Worm (Caenorhabditis elegans) whole organism, early embryonic: ENCODE results near the gene his-64.
"Not testable (repeated sequence)": the region's sequence is repeated elsewhere in the genome, so short reads cannot be mapped to it uniquely, and the experiment has no call there.

Source experiments
- B0310.2 ChIP-seq: sonication (generic microtip); optimal IDR thresholded peaks from 2 replicates; lab custom pipeline; 2016; ENCODE audit warnings: mild to moderate bottlenecking, missing genetic modification characterization, missing compliant biosample characterization
- F13C5.2 ChIP-seq: sonication (generic microtip); optimal IDR thresholded peaks from 2 replicates; lab custom pipeline; 2017; ENCODE audit warnings: mild to moderate bottlenecking, missing genetic modification characterization, inconsistent platforms, missing compliant biosample characterization
- aly-1 ChIP-seq: sonication (generic microtip); optimal IDR thresholded peaks from 2 replicates; lab custom pipeline; 2016; ENCODE audit warnings: missing genetic modification characterization, missing compliant biosample characterization
- ama-1 ChIP-seq: fragments of 150-350 bp; optimal IDR thresholded peaks from 2 replicates; lab custom pipeline; 2014
- ceh-13 ChIP-seq: fragments of 200-800 bp; sonication (Bioruptor generic); optimal IDR thresholded peaks from 2 replicates; lab custom pipeline; 2018; ENCODE audit warnings: mild to moderate bottlenecking, missing genetic modification characterization, missing compliant biosample characterization
- ceh-36 ChIP-seq: sonication (generic microtip); optimal IDR thresholded peaks from 2 replicates; lab custom pipeline; 2016; ENCODE audit warnings: missing genetic modification characterization, inconsistent platforms, missing compliant biosample characterization
- ets-7 ChIP-seq: sonication (generic microtip); optimal IDR thresholded peaks from 2 replicates; lab custom pipeline; 2016; ENCODE audit warnings: missing genotype, missing genetic modification characterization, missing compliant biosample characterization
- flt-1 ChIP-seq: fragments of 200-800 bp; sonication (Bioruptor generic); IDR thresholded peaks from 2 replicates; pipeline ENCODE4 v1.3.6; 2022; ENCODE audit warnings: missing genetic modification characterization, missing compliant biosample characterization
- hmbx-1 ChIP-seq: sonication (generic microtip); optimal IDR thresholded peaks from 2 replicates; lab custom pipeline; 2016; ENCODE audit warnings: mild to moderate bottlenecking, missing genetic modification characterization, missing compliant biosample characterization
- hmg-4 ChIP-seq: fragments of 200-800 bp; sonication (Bioruptor generic); optimal IDR thresholded peaks from 2 replicates; lab custom pipeline; 2018; ENCODE audit warnings: mild to moderate bottlenecking, missing genetic modification characterization, missing compliant biosample characterization
- hnd-1 ChIP-seq: sonication (generic microtip); optimal IDR thresholded peaks from 2 replicates; lab custom pipeline; 2016; ENCODE audit warnings: missing genetic modification characterization, missing compliant biosample characterization
- pes-1 ChIP-seq: fragments of 200-800 bp; sonication (Bioruptor generic); IDR thresholded peaks from 2 replicates; pipeline ENCODE4 v1.3.6; 2022; ENCODE audit warnings: missing genetic modification reagents, missing genetic modification characterization, missing compliant biosample characterization
- scrt-1 ChIP-seq: fragments of 200-800 bp; sonication (Bioruptor generic); IDR thresholded peaks from 2 replicates; pipeline ENCODE4 v1.3.6; 2022; ENCODE audit warnings: missing genetic modification characterization, missing compliant biosample characterization
- sea-1 ChIP-seq: fragments of 200-800 bp; sonication (Bioruptor generic); conservative IDR thresholded peaks from 2 replicates; pipeline ENCODE4 v1.3.6; 2022; ENCODE audit warnings: missing genetic modification characterization, missing compliant biosample characterization
- tbx-11 ChIP-seq: fragments of 200-800 bp; sonication (Bioruptor generic); IDR thresholded peaks from 2 replicates; pipeline ENCODE4 v1.3.6; 2022; ENCODE audit warnings: missing genetic modification characterization, missing compliant biosample characterization
- tbx-37 ChIP-seq: fragments of 200-800 bp; sonication (Bioruptor generic); conservative IDR thresholded peaks from 2 replicates; pipeline ENCODE4 v1.3.6; 2022; ENCODE audit warnings: missing genetic modification reagents, missing genetic modification characterization, missing compliant biosample characterization
- tra-4 ChIP-seq: sonication (generic microtip); optimal IDR thresholded peaks from 2 replicates; lab custom pipeline; 2017; ENCODE audit warnings: missing genetic modification characterization, missing compliant biosample characterization

Gene his-64

ce11 chrIV:11372366-11372997 lies 34.4 kb upstream of the his-64 start, which contains the start of gene cbd-1:
TSS of gene cbd-1 (plus strand) at chrIV:11372991.
- TF ChIP-seq B0310.2 (tag; lab: Kevin White, UChicago), result no peak
- no peak for TF ChIP-seq tra-4 (tag; lab: Kevin White, UChicago)
- TF ChIP-seq sea-1 (GFP tag; lab: Robert Waterston, UW), result no peak
- TF ChIP-seq ets-7 (tag; lab: Kevin White, UChicago), result no peak
- TF ChIP-seq ceh-13 (GFP tag; lab: Kevin White, UChicago), result no peak
- no peak for TF ChIP-seq hnd-1 (tag; lab: Kevin White, UChicago)
- TF ChIP-seq tbx-11 (GFP tag; lab: Robert Waterston, UW), result no peak
- no peak for TF ChIP-seq ceh-36 (tag; lab: Kevin White, UChicago)

- TF ChIP-seq B0310.2 (tag; lab: Kevin White, UChicago) (no peak), aly-1 (no peak), tra-4 (tag; lab: Kevin White, UChicago) (no peak), tbx-11 (GFP tag; lab: Robert Waterston, UW) (no peak), ets-7 (tag; lab: Kevin White, UChicago) (no peak), sea-1 (GFP tag; lab: Robert Waterston, UW) (no peak), ceh-36 (tag; lab: Kevin White, UChicago) (no peak), hnd-1 (tag; lab: Kevin White, UChicago) (no peak), hmg-4 (no peak), ama-1 (no peak), hmbx-1 (no peak), tbx-37 (GFP tag; lab: Robert Waterston, UW) (no peak), flt-1 (GFP tag; lab: Robert Waterston, UW) (no peak), scrt-1 (no peak), F13C5.2 (tag; lab: Kevin White, UChicago) (no peak), pes-1 (no peak), ceh-13 (GFP tag; lab: Kevin White, UChicago) (no peak)
These were observed 31.2 kb upstream of the his-64 start for ce11 chrIV:11375713-11376112.

ce11 chrIV:11377439-11377838 lies 29.5 kb upstream of the his-64 start:
- no peak for TF ChIP-seq ceh-36 (tag; lab: Kevin White, UChicago)

- TF ChIP-seq tbx-11 (GFP tag; lab: Robert Waterston, UW) (no peak), pes-1 (no peak), ets-7 (tag; lab: Kevin White, UChicago) (no peak)
These were observed 27.7 kb upstream of the his-64 start, which contains the start of gene fbxb-76 for ce11 chrIV:11379254-11379653. TSS of gene fbxb-76 (minus strand) at chrIV:11379354.

- no peak for TF ChIP-seq F13C5.2 (tag; lab: Kevin White, UChicago)
- no peak for TF ChIP-seq aly-1
- no peak for TF ChIP-seq hmg-4
These were observed 18.2 kb upstream of the his-64 start for ce11 chrIV:11388684-11389083.

ce11 chrIV:11394243-11394642 lies 12.7 kb upstream of the his-64 start, which contains the start of gene tag-89:
TSS of gene tag-89 (plus strand) at chrIV:11394543.
- TF ChIP-seq B0310.2 (tag; lab: Kevin White, UChicago), result no peak
- TF ChIP-seq tbx-37 (GFP tag; lab: Robert Waterston, UW), result no peak
- TF ChIP-seq flt-1 (GFP tag; lab: Robert Waterston, UW), result no peak
- TF ChIP-seq tbx-11 (GFP tag; lab: Robert Waterston, UW), result no peak
- TF ChIP-seq hnd-1 (tag; lab: Kevin White, UChicago), result no peak
- TF ChIP-seq ets-7 (tag; lab: Kevin White, UChicago), result no peak
- no peak for TF ChIP-seq sea-1 (GFP tag; lab: Robert Waterston, UW)

- TF ChIP-seq ceh-13 (GFP tag; lab: Kevin White, UChicago); flt-1 (GFP tag; lab: Robert Waterston, UW); hmg-4: not testable (repeated sequence)
These were observed 8.6 kb upstream of the his-64 start, which contains the start of gene dsl-6 for ce11 chrIV:11398267-11398825. TSS of gene dsl-6 (minus strand) at chrIV:11398317.

- peak; percentile 39; the same call in 1 of the 2 replicates for TF ChIP-seq tbx-11 (GFP tag; lab: Robert Waterston, UW)
- TF ChIP-seq pes-1, result 0 out of 2 replicates have a peak, but pooled peaks have one; percentile 27
These were observed 6.8 kb upstream of the his-64 start for ce11 chrIV:11400098-11400497.

ce11 chrIV:11401482-11401881 lies 5.4 kb upstream of the his-64 start:
- TF ChIP-seq ama-1, result peak; percentile 8
- no peak for TF ChIP-seq hnd-1 (tag; lab: Kevin White, UChicago)
